Worm (Caenorhabditis elegans) whole organism, L4/young adult: Measurements from ENCODE around the gene ZC412.3.

ENCODE experiments used
- W03F9.2 ChIP-seq: fragments of 150-350 bp; optimal IDR thresholded peaks from 2 replicates; lab custom pipeline; 2014; ENCODE audit warnings: missing biosample characterization, missing genetic modification characterization
- him-1 ChIP-seq: sonication (generic microtip); optimal IDR thresholded peaks from 2 replicates; lab custom pipeline; 2016; ENCODE audit warnings: missing genotype, missing genetic modification reagents, missing genetic modification characterization, missing compliant biosample characterization

- TF ChIP-seq him-1 (no peak), W03F9.2 (no peak)
Observed at ce11 chrV:14893355-14894050, 22.2 kb upstream of the ZC412.3 start, which contains the start of the genes mpst-2 and H12D21.5.
